Fruit fly (Drosophila melanogaster): Measurements from ENCODE around the gene CG3225.
A peak's percentile ranks its signal among the peaks of the same experiment; 100 is the strongest.

dm6 chr2L:4847191-4847853, 29.3 kb upstream of the CG3225 start, which contains the start of the genes mxt and CG11927:
- TF ChIP-seq woc (GFP tag; optimal IDR thresholded peaks at IDR 0.05) (peak; percentile 62), h (GFP tag; optimal IDR thresholded peaks at IDR 0.05) (peak; percentile 45), pan (optimal IDR thresholded peaks at IDR 0.05) (no peak), lola (GFP tag; optimal IDR thresholded peaks at IDR 0.05) (no peak), usp (GFP tag; optimal IDR thresholded peaks at IDR 0.05) (no peak), psq (GFP tag; optimal IDR thresholded peaks at IDR 0.05) (peak; percentile 43), dsf (GFP tag; optimal IDR thresholded peaks at IDR 0.05; ENCODE audit: borderline replicate concordance) (no peak), CG9705 (GFP tag; optimal IDR thresholded peaks at IDR 0.05) (peak; percentile 35), Rel (GFP tag; optimal IDR thresholded peaks at IDR 0.05) (no peak), Rel (tag; optimal IDR thresholded peaks at IDR 0.05) (peak; percentile 100), Hnf4 (GFP tag; optimal IDR thresholded peaks at IDR 0.05) (no peak), Dif (GFP tag; optimal IDR thresholded peaks at IDR 0.05; ENCODE audit: partially characterized antibody) (no peak), CrebA (GFP tag; optimal IDR thresholded peaks at IDR 0.05; ENCODE audit: borderline replicate concordance) (no peak), tai (GFP tag; optimal IDR thresholded peaks at IDR 0.05) (no peak), dmrt93B (GFP tag; optimal IDR thresholded peaks at IDR 0.05) (no peak)

All from whole organism, wandering third instar larva.